Worm (Caenorhabditis elegans) whole organism, midembryonic: Measurements from ENCODE around the gene ZK669.2.

ENCODE experiments used
- T22C8.4 ChIP-seq: fragments of 200-800 bp; sonication (Bioruptor generic); IDR thresholded peaks from 2 replicates; pipeline ENCODE4 v1.3.6; 2022; ENCODE audit warnings: missing genetic modification characterization, missing compliant biosample characterization
- flt-1 ChIP-seq: fragments of 200-800 bp; sonication (Bioruptor generic); IDR thresholded peaks from 2 replicates; pipeline ENCODE4 v1.3.6; 2022; ENCODE audit warnings: missing genetic modification characterization, missing compliant biosample characterization
- klf-2 ChIP-seq: fragments of 200-800 bp; sonication (Bioruptor generic); conservative IDR thresholded peaks from 2 replicates; pipeline ENCODE4 v1.3.6; 2022; ENCODE audit warnings: missing genetic modification reagents, missing genetic modification characterization, missing compliant biosample characterization
- ref-1 ChIP-seq: fragments of 200-800 bp; sonication (Bioruptor generic); conservative IDR thresholded peaks from 2 replicates; pipeline ENCODE4 v1.3.6; 2022; ENCODE audit warnings: missing genetic modification reagents, missing genetic modification characterization, missing compliant biosample characterization
- tab-1 ChIP-seq: fragments of 200-800 bp; sonication (Bioruptor generic); IDR thresholded peaks from 2 replicates; pipeline ENCODE4 v1.3.6; 2022; ENCODE audit warnings: missing genetic modification characterization, missing compliant biosample characterization
- ztf-23 ChIP-seq: fragments of 200-800 bp; sonication (Bioruptor generic); IDR thresholded peaks from 2 replicates; pipeline ENCODE4 v1.3.6; 2022; ENCODE audit warnings: missing genetic modification reagents, missing genetic modification characterization, missing compliant biosample characterization
- ztf-29 ChIP-seq: fragments of 200-800 bp; sonication (Bioruptor generic); IDR thresholded peaks from 2 replicates; pipeline ENCODE4 v1.3.6; 2022; ENCODE audit warnings: missing genetic modification reagents, missing genetic modification characterization, missing compliant biosample characterization

ce11 chrII:7986928-7987327, 49.0 kb upstream of the ZK669.2 start:
- no peak for TF ChIP-seq flt-1 (GFP tag; lab: Robert Waterston, UW)
- TF ChIP-seq klf-2 (GFP tag; lab: Robert Waterston, UW) = no peak
- no peak for TF ChIP-seq ztf-29
- TF ChIP-seq T22C8.4 (GFP tag; lab: Robert Waterston, UW) = no peak
- TF ChIP-seq tab-1 (GFP tag; lab: Robert Waterston, UW) = no peak
- no peak for TF ChIP-seq ref-1 (GFP tag; lab: Robert Waterston, UW)
- no peak for TF ChIP-seq ztf-23 (GFP tag; lab: Robert Waterston, UW)
